Fruit fly (Drosophila melanogaster): ENCODE results near the gene Spn.

Spn gene

dm6 chr3L:2486493-2486892 lies 67.6 kb downstream of the Spn start (continued):
- TF ChIP-seq CG4404 (GFP tag; IDR thresholded peaks at IDR 0.05) (no peak), CG13894 (tag; optimal IDR thresholded peaks at IDR 0.05) (no peak), CG13123 (GFP tag; optimal IDR thresholded peaks at IDR 0.05) (no peak), disco-r (GFP tag; optimal IDR thresholded peaks at IDR 0.05) (no peak), lilli (GFP tag; optimal IDR thresholded peaks at IDR 0.05) (no peak), cas (GFP tag; IDR thresholded peaks at IDR 0.05) (no peak), nau (GFP tag; optimal IDR thresholded peaks at IDR 0.05) (peak; percentile 8), insv (GFP tag; optimal IDR thresholded peaks at IDR 0.05) (no peak), wek (GFP tag; optimal IDR thresholded peaks at IDR 0.05) (no peak), C15 (GFP tag; IDR thresholded peaks at IDR 0.05) (no peak), gsb (GFP tag; IDR thresholded peaks at IDR 0.05) (no peak), sug (tag; optimal IDR thresholded peaks at IDR 0.05) (no peak), sob (GFP tag; IDR thresholded peaks at IDR 0.05) (0 out of 2 replicates have a peak, but pooled peaks have one; percentile 12), Camta (GFP tag; optimal IDR thresholded peaks at IDR 0.05) (no peak), CG12942 (GFP tag; optimal IDR thresholded peaks at IDR 0.05) (no peak), CG3995 (GFP tag; optimal IDR thresholded peaks at IDR 0.05) (no peak), CG11398 (GFP tag; optimal IDR thresholded peaks at IDR 0.05) (no peak), CG4282 (GFP tag; optimal IDR thresholded peaks at IDR 0.05) (no peak), Six4 (GFP tag; optimal IDR thresholded peaks at IDR 0.05) (no peak), CG18764 (GFP tag; optimal IDR thresholded peaks at IDR 0.05) (no peak), shn (GFP tag; optimal IDR thresholded peaks at IDR 0.05) (no peak), Hsf (GFP tag; optimal IDR thresholded peaks at IDR 0.05) (peak; percentile 3), al (GFP tag; IDR thresholded peaks at IDR 0.05) (no peak), CG30020 (tag; optimal IDR thresholded peaks at IDR 0.05) (no peak), bab2 (GFP tag; optimal IDR thresholded peaks at IDR 0.05) (peak; percentile 9), pan (optimal IDR thresholded peaks at IDR 0.05) (no peak), pan (GFP tag; optimal IDR thresholded peaks at IDR 0.05 in 1 of 2, IDR thresholded peaks at IDR 0.05 in 1 of 2) (no peak), gcm2 (GFP tag; optimal IDR thresholded peaks at IDR 0.05) (no peak), Drgx (GFP tag; IDR thresholded peaks at IDR 0.05) (no peak), CG11247 (GFP tag; IDR thresholded peaks at IDR 0.05) (no peak), usp (GFP tag; optimal IDR thresholded peaks at IDR 0.05) (no peak), CG5245 (GFP tag; optimal IDR thresholded peaks at IDR 0.05) (peak; percentile 12), onecut (GFP tag; IDR thresholded peaks at IDR 0.05) (no peak), Tbp (GFP tag; optimal IDR thresholded peaks at IDR 0.05) (no peak), Xbp1 (GFP tag; optimal IDR thresholded peaks at IDR 0.05) (peak; percentile 10), hth (optimal IDR thresholded peaks at IDR 0.05) (no peak), unc-4 (GFP tag; IDR thresholded peaks at IDR 0.05; ENCODE audit: partially characterized antibody) (no peak), ems (GFP tag; optimal IDR thresholded peaks at IDR 0.05) (no peak), trh (GFP tag; optimal IDR thresholded peaks at IDR 0.05) (no peak), Meics (GFP tag; optimal IDR thresholded peaks at IDR 0.05) (no peak), btn (GFP tag; optimal IDR thresholded peaks at IDR 0.05) (no peak), Ets97D (GFP tag; optimal IDR thresholded peaks at IDR 0.05) (peak; percentile 0), tll (GFP tag; optimal IDR thresholded peaks at IDR 0.05) (no peak), Mes4 (GFP tag; optimal IDR thresholded peaks at IDR 0.05) (no peak), CG10654 (GFP tag; optimal IDR thresholded peaks at IDR 0.05) (no peak), CG18619 (GFP tag; optimal IDR thresholded peaks at IDR 0.05) (no peak), CG17612 (GFP tag; IDR thresholded peaks at IDR 0.05) (no peak), CG17361 (GFP tag; IDR thresholded peaks at IDR 0.05) (no peak), CG10543 (GFP tag; optimal IDR thresholded peaks at IDR 0.05) (no peak), Sin3A (optimal IDR thresholded peaks at IDR 0.05) (no peak), crc (GFP tag; optimal IDR thresholded peaks at IDR 0.05) (no peak), zen (tag; optimal IDR thresholded peaks at IDR 0.05) (no peak), Stat92E (GFP tag; optimal IDR thresholded peaks at IDR 0.05) (no peak), Nf-YB (GFP tag; optimal IDR thresholded peaks at IDR 0.05) (no peak)
